Worm (Caenorhabditis elegans) whole organism, young adult: ENCODE measurements around the gene erg-28.

ENCODE experiments used
- aptf-2 ChIP-seq: fragments of 200-800 bp; sonication (Bioruptor generic); conservative IDR thresholded peaks from 2 replicates; pipeline ENCODE4 v1.3.6; 2022; ENCODE audit warnings: missing genetic modification reagents, missing genetic modification characterization, missing compliant biosample characterization
- hrde-1 ChIP-seq: sonication (generic microtip); optimal IDR thresholded peaks from 2 replicates; lab custom pipeline; 2016; ENCODE audit warnings: missing genetic modification characterization, mild to moderate bottlenecking, missing compliant biosample characterization, moderate library complexity, missing genotype, missing genetic modification reagents, borderline replicate concordance
- lsl-1 ChIP-seq: fragments of 200-800 bp; sonication (Bioruptor generic); optimal IDR thresholded peaks from 2 replicates; lab custom pipeline; 2018; ENCODE audit warnings: mild to moderate bottlenecking, missing genetic modification characterization, moderate library complexity, missing compliant biosample characterization
- unc-130 ChIP-seq: sonication (generic microtip); optimal IDR thresholded peaks from 2 replicates; lab custom pipeline; 2016; ENCODE audit warnings: missing genetic modification reagents, missing genetic modification characterization, missing compliant biosample characterization

DNA sequence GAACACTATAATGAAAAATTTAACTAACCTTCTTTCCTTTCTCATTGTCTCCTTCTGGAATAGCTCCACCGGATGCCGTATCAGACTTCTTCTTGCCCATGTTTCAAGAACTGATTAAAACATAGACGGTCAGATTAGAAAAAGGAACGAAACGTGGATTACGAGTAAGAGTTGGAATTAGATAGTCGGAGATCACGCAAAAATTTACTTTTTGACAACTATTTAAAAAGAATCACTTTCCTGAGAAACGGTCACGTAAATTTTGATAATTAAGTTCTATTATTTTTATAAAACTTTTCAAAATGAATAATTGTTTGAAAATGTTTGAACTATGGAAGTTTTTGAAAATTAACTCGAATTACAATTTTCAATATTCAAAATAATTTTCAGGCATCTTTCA, 4.9 kb downstream of the erg-28 start, which contains the start of gene cyc-2.2:
- no peak for TF ChIP-seq lsl-1 (GFP tag; lab: Kevin White, UChicago)
- TF ChIP-seq hrde-1 (tag; lab: Kevin White, UChicago) = no peak
- TF ChIP-seq aptf-2 = no peak
- no peak for TF ChIP-seq unc-130 (GFP tag; lab: Kevin White, UChicago)
